Worm (Caenorhabditis elegans): Measurements from ENCODE around the gene srbc-56.

DNA sequence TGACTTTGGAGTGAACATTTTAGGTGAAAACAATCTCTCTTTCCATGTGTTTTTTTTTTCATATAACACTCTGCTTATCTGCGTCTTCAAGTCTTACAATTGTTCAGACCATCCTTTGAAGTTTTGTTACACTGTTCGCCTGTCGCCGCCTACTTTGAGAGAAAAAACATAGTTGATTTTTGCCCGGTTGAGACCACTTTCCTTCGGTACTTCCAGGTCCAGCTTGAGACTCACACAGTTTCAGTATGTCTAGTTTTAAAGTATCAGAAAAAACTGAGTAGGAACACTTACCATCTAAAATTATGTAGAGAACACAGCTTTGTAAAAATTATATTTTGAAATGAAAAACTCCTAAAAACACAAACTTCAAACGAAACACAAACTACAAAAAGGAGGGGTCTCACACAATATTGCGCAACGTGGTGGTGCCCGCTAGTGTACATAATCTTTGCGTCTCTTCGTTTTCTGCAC is 15.5 kb downstream of the srbc-56 start, which contains the start of the genes fbxa-69 and F54B8.4:
- TF ChIP-seq ceh-44 (GFP tag; IDR thresholded peaks at IDR 0.05) (no peak), nhr-237 (tag; optimal IDR thresholded peaks at IDR 0.05) (no peak), nhr-28 (tag; optimal IDR thresholded peaks at IDR 0.05) (peak; percentile 43), ama-1 (optimal IDR thresholded peaks at IDR 0.05) (no peak), nhr-76 (tag; optimal IDR thresholded peaks at IDR 0.05) (no peak), hlh-30 (tag; optimal IDR thresholded peaks at IDR 0.05; ENCODE audit: insufficient read depth) (peak; percentile 24), unc-130 (GFP tag; optimal IDR thresholded peaks at IDR 0.05) (no peak), daf-8 (GFP tag; IDR thresholded peaks at IDR 0.05) (no peak), D1046.2 (GFP tag; IDR thresholded peaks at IDR 0.05) (no peak), lsy-2 (tag; optimal IDR thresholded peaks at IDR 0.05) (no peak)

Measured in whole organism, L4 larva.